Worm (Caenorhabditis elegans) whole organism, late embryonic: Measurements from ENCODE around the gene C34C6.3.

Experiments used
- C08G9.2 ChIP-seq: sonication (generic microtip); optimal IDR thresholded peaks from 2 replicates; lab custom pipeline; 2016; ENCODE audit warnings: mild to moderate bottlenecking, missing genetic modification characterization, moderate library complexity, missing compliant biosample characterization
- K09A11.1 ChIP-seq: sonication (generic microtip); optimal IDR thresholded peaks from 2 replicates; lab custom pipeline; 2017; ENCODE audit warnings: antibody characterized with exemption, mild to moderate bottlenecking, missing genetic modification characterization, missing compliant biosample characterization; ENCODE audit not compliant: insufficient read depth
- ahr-1 ChIP-seq: sonication (generic microtip); optimal IDR thresholded peaks from 2 replicates; lab custom pipeline; 2016; ENCODE audit warnings: missing genetic modification characterization, missing compliant biosample characterization
- ama-1 ChIP-seq: fragments of 150-350 bp; optimal IDR thresholded peaks from 2 replicates; lab custom pipeline; 2014
- ceh-18 ChIP-seq: sonication (generic microtip); optimal IDR thresholded peaks from 2 replicates; lab custom pipeline; 2016; ENCODE audit warnings: missing genetic modification characterization, missing compliant biosample characterization
- ceh-2 ChIP-seq: sonication (generic microtip); optimal IDR thresholded peaks from 2 replicates; lab custom pipeline; 2016; ENCODE audit warnings: missing genotype, missing genetic modification characterization, missing compliant biosample characterization
- ceh-45 ChIP-seq: fragments of 200-800 bp; sonication (Bioruptor generic); IDR thresholded peaks from 2 replicates; pipeline ENCODE4 v1.3.6; 2022; ENCODE audit warnings: missing genetic modification reagents, missing genetic modification characterization, missing compliant biosample characterization
- ceh-6 ChIP-seq: fragments of 200-800 bp; sonication (Bioruptor generic); optimal IDR thresholded peaks from 2 replicates; lab custom pipeline; 2018; ENCODE audit warnings: mild to moderate bottlenecking, missing genetic modification characterization, missing compliant biosample characterization
- ceh-9 ChIP-seq: sonication (generic microtip); optimal IDR thresholded peaks from 2 replicates; lab custom pipeline; 2016; ENCODE audit warnings: mild to moderate bottlenecking, missing genetic modification characterization, inconsistent platforms, missing compliant biosample characterization
- dmd-4 ChIP-seq: sonication (generic microtip); optimal IDR thresholded peaks from 2 replicates; lab custom pipeline; 2016; ENCODE audit warnings: borderline replicate concordance, missing genetic modification characterization, missing compliant biosample characterization
- elt-2 ChIP-seq: sonication (generic microtip); optimal IDR thresholded peaks from 2 replicates; lab custom pipeline; 2016; ENCODE audit warnings: missing genetic modification reagents, missing genetic modification characterization, missing compliant biosample characterization
- ets-4 ChIP-seq: sonication (generic microtip); optimal IDR thresholded peaks from 2 replicates; lab custom pipeline; 2016; ENCODE audit warnings: missing genetic modification characterization, missing compliant biosample characterization
- eyg-1 ChIP-seq: sonication (generic microtip); optimal IDR thresholded peaks from 2 replicates; lab custom pipeline; 2016; ENCODE audit warnings: missing genotype, missing genetic modification characterization, missing compliant biosample characterization
- fkh-6 ChIP-seq: sonication (generic microtip); optimal IDR thresholded peaks from 2 replicates; lab custom pipeline; 2016; ENCODE audit warnings: missing genetic modification characterization, missing compliant biosample characterization
- gmeb-2 ChIP-seq: sonication (generic microtip); optimal IDR thresholded peaks from 2 replicates; lab custom pipeline; 2016; ENCODE audit warnings: missing genetic modification characterization, inconsistent platforms, missing compliant biosample characterization
- lin-11 ChIP-seq: fragments of 200-800 bp; sonication (Bioruptor generic); optimal IDR thresholded peaks from 2 replicates; lab custom pipeline; 2018; ENCODE audit warnings: mild to moderate bottlenecking, missing genetic modification characterization, missing compliant biosample characterization
- madf-2 ChIP-seq: sonication (generic microtip); optimal IDR thresholded peaks from 2 replicates; lab custom pipeline; 2017; ENCODE audit warnings: missing genetic modification characterization, missing compliant biosample characterization
- nhr-11 ChIP-seq: fragments of 150-350 bp; optimal IDR thresholded peaks from 2 replicates; lab custom pipeline; 2014; ENCODE audit warnings: missing biosample characterization, missing genetic modification characterization
- npax-4 ChIP-seq: sonication (generic microtip); optimal IDR thresholded peaks from 2 replicates; lab custom pipeline; 2016; ENCODE audit warnings: missing genetic modification characterization, missing compliant biosample characterization
- pha-4 ChIP-seq: fragments of 150-350 bp; optimal IDR thresholded peaks from 2 replicates; lab custom pipeline; 2018; ENCODE audit warnings: missing biosample characterization, missing genetic modification reagents, missing genetic modification characterization
- pqm-1 ChIP-seq: sonication (generic microtip); optimal IDR thresholded peaks from 2 replicates; lab custom pipeline; 2016; ENCODE audit warnings: missing genetic modification characterization, missing compliant biosample characterization
- ref-2 ChIP-seq: sonication (generic microtip); optimal IDR thresholded peaks from 2 replicates; lab custom pipeline; 2016; ENCODE audit warnings: missing genetic modification characterization, missing compliant biosample characterization
- syd-9 ChIP-seq: sonication (generic microtip); optimal IDR thresholded peaks from 2 replicates; lab custom pipeline; 2016; ENCODE audit warnings: mild to moderate bottlenecking, missing genetic modification characterization, moderate library complexity, missing compliant biosample characterization
- tbx-2 ChIP-seq: sonication (generic microtip); optimal IDR thresholded peaks from 2 replicates; lab custom pipeline; 2016; ENCODE audit warnings: missing genetic modification characterization, missing compliant biosample characterization
- tbx-7 ChIP-seq: sonication (generic microtip); optimal IDR thresholded peaks from 2 replicates; lab custom pipeline; 2016; ENCODE audit warnings: missing genotype, missing genetic modification characterization, missing compliant biosample characterization
- ttx-3 ChIP-seq: sonication (generic microtip); optimal IDR thresholded peaks from 2 replicates; lab custom pipeline; 2016; ENCODE audit warnings: missing genetic modification reagents, missing genetic modification characterization, missing compliant biosample characterization
- unc-3 ChIP-seq, 2 experiments: fragments of 200-800 bp in 1 of 2; sonication (Bioruptor generic) in 1 of 2; sonication (generic microtip) in 1 of 2; conservative IDR thresholded peaks in 1 of 2; optimal IDR thresholded peaks in 1 of 2; 2 replicates each; pipeline versions ENCODE4 v1.3.6 to Lab custom; 2016 to 2022; ENCODE audit warnings: missing compliant biosample characterization in 2 of 2, missing genetic modification characterization in 2 of 2, missing genetic modification reagents in 1 of 2
- unc-42 ChIP-seq: sonication (generic microtip); optimal IDR thresholded peaks from 2 replicates; lab custom pipeline; 2016; ENCODE audit warnings: missing genotype, missing genetic modification characterization, missing compliant biosample characterization
- unc-55 ChIP-seq: sonication (generic microtip); optimal IDR thresholded peaks from 2 replicates; lab custom pipeline; 2017; ENCODE audit warnings: missing biosample characterization, missing genetic modification reagents, missing genetic modification characterization
- unc-86 ChIP-seq: sonication (generic microtip); optimal IDR thresholded peaks from 2 replicates; lab custom pipeline; 2016; ENCODE audit warnings: missing genetic modification characterization, missing compliant biosample characterization
- zip-5 ChIP-seq: sonication (generic microtip); optimal IDR thresholded peaks from 2 replicates; lab custom pipeline; 2016; ENCODE audit warnings: missing genetic modification characterization, missing compliant biosample characterization
- ztf-16 ChIP-seq: sonication (generic microtip); optimal IDR thresholded peaks from 2 replicates; lab custom pipeline; 2017; ENCODE audit warnings: missing genetic modification characterization, missing compliant biosample characterization

Gene C34C6.3

DNA sequence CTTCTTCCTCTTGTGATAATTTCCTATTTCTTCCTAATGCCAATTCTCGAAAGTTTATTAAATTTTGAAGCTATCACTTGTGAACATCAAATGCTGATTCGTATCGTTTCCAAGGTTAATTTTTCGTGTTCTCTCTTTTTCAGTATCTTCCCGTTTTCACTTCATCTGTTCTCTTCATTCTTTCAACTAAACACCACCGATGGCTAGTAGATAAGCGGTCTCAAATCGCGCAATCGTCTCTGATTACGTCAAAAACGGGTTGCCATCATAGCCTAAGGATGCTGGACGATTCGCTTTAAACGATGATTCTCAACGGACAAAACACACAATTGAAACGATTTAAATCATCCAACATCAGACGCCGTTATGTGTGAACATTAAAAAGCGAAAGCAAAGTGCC is 25.9 kb downstream of the C34C6.3 start:
- TF ChIP-seq unc-55, result no peak
- no peak for TF ChIP-seq nhr-11 (tag; lab: Kevin White, UChicago)
- no peak for TF ChIP-seq gmeb-2 (tag; lab: Kevin White, UChicago)
- TF ChIP-seq syd-9, result no peak

- no peak for TF ChIP-seq dmd-4 (tag; lab: Kevin White, UChicago)
- no peak for TF ChIP-seq pqm-1 (tag; lab: Kevin White, UChicago)
- TF ChIP-seq ceh-9 (tag; lab: Kevin White, UChicago), result no peak
- TF ChIP-seq ama-1 (lab: Kevin White, UChicago), result no peak
- no peak for TF ChIP-seq gmeb-2 (tag; lab: Kevin White, UChicago)
- TF ChIP-seq lin-11, result no peak
- TF ChIP-seq pha-4 (tag; lab: Kevin White, UChicago), result no peak
These were observed 30.3 kb downstream of the C34C6.3 start, which contains the start of gene trcs-2 for ce11 chrII:8721955-8722524. Gene trcs-2, plus strand, starts transcription at chrII:8722474.

DNA sequence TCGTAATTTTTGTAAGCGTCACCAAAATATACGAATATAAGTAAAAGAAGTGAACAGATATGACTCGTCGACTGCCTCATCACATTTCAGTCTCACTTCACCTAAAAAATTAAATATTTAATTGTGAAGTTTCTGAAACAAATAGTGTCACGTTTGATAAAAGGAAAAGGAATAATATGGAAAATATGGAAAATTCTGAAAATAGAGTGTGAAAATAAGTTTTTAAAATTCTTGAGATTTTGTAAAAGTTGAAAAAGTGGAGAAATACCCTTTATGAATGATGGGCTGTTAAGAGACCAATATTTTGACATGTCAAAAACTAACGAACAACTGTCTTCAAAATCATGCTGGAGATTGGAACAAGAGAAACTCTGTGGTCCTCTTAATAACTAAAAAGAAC is 35.0 kb downstream of the C34C6.3 start, which contains the start of gene T01B7.9:
TSS of gene T01B7.9 (minus strand) at position 101 of the 400 bp plus-strand sequence.
- TF ChIP-seq unc-42 (tag; lab: Kevin White, UChicago) (no peak), ceh-6 (GFP tag; lab: Kevin White, UChicago) (no peak), K09A11.1 (tag; lab: Kevin White, UChicago) (no peak), unc-55 (no peak), C08G9.2 (tag; lab: Kevin White, UChicago) (no peak), madf-2 (no peak), ets-4 (tag; lab: Kevin White, UChicago) (no peak), zip-5 (tag; lab: Kevin White, UChicago) (no peak), eyg-1 (tag; lab: Kevin White, UChicago) (no peak), ceh-2 (tag; lab: Kevin White, UChicago) (no peak), fkh-6 (no peak), ttx-3 (tag; lab: Kevin White, UChicago) (no peak), ztf-16 (tag; lab: Kevin White, UChicago) (no peak)

DNA sequence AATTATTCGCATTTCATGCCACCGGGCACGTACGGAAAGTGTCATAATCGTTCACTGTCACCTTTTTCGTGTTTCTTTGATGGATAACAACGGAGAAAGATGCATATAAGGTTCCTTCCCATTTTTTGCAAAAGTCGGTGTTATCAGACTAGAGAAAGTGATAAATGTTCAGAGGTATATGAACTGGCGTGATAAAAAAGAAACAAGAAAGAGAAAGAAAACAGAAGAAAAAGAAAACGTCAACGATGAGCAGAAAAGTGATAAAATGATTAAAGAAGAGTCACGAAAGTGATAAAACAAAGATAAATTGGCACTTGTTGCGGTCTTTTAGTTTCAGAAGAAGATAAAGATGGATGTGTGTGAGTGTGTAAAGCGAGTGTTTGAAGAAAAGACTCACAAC is 38.6 kb downstream of the C34C6.3 start:
- TF ChIP-seq ceh-9 (tag; lab: Kevin White, UChicago) (no peak), ahr-1 (tag; lab: Kevin White, UChicago) (no peak), elt-2 (tag; lab: Kevin White, UChicago) (peak; percentile 51)

ce11 chrII:8730960-8731693 is 39.4 kb downstream of the C34C6.3 start:
- TF ChIP-seq ceh-18 (tag; lab: Kevin White, UChicago), result no peak
- no peak for TF ChIP-seq lin-11
- TF ChIP-seq K09A11.1 (tag; lab: Kevin White, UChicago), result no peak
- no peak for TF ChIP-seq ceh-9 (tag; lab: Kevin White, UChicago)
- TF ChIP-seq tbx-7 (tag; lab: Kevin White, UChicago), result no peak
- TF ChIP-seq unc-42 (tag; lab: Kevin White, UChicago), result no peak
- TF ChIP-seq fkh-6, result no peak
- no peak for TF ChIP-seq tbx-2 (tag; lab: Kevin White, UChicago)
- no peak for TF ChIP-seq unc-86 (tag; lab: Kevin White, UChicago)
- TF ChIP-seq npax-4 (tag; lab: Kevin White, UChicago), result no peak
- no peak for TF ChIP-seq ref-2 (tag; lab: Kevin White, UChicago)
- TF ChIP-seq unc-3 (GFP tag; conservative IDR thresholded peaks at IDR 0.05; lab: Robert Waterston, UW), result no peak
- TF ChIP-seq unc-3 (tag; optimal IDR thresholded peaks at IDR 0.05; lab: Kevin White, UChicago), result no peak
- no peak for TF ChIP-seq ceh-45 (GFP tag; lab: Robert Waterston, UW)
- no peak for TF ChIP-seq syd-9
